Fruit fly (Drosophila melanogaster): ENCODE data around the gene Pitslre.

Gene Pitslre

dm6 chr3L:20778224-20779063, 7.1 kb downstream of the Pitslre start, which contains the start of the genes Pex16 and Pex14 (continued):
- TF ChIP-seq gce (GFP tag; IDR thresholded peaks at IDR 0.05) = peak; percentile 65; the same call in 2 of the 3 replicates
- TF ChIP-seq CG15073 (GFP tag; optimal IDR thresholded peaks at IDR 0.05) = no peak
- peak; percentile 54 for TF ChIP-seq CG12744 (GFP tag; optimal IDR thresholded peaks at IDR 0.05)
- peak; percentile 88 for TF ChIP-seq slbo (GFP tag; IDR thresholded peaks at IDR 0.05)
- TF ChIP-seq D19B (GFP tag; optimal IDR thresholded peaks at IDR 0.05) = peak; percentile 53
- TF ChIP-seq CG4360 (GFP tag; IDR thresholded peaks at IDR 0.05) = no peak
- no peak for TF ChIP-seq tio (GFP tag; optimal IDR thresholded peaks at IDR 0.05)
- peak; percentile 70 for TF ChIP-seq HLH3B (GFP tag; IDR thresholded peaks at IDR 0.05)
- TF ChIP-seq CG16813 (GFP tag; IDR thresholded peaks at IDR 0.05; ENCODE audit: partially characterized antibody) = no peak
- TF ChIP-seq gem (tag; optimal IDR thresholded peaks at IDR 0.05) = peak; percentile 77
- TF ChIP-seq ind (GFP tag; optimal IDR thresholded peaks at IDR 0.05) = peak; percentile 81
- peak; percentile 42 for TF ChIP-seq CG3995 (GFP tag; optimal IDR thresholded peaks at IDR 0.05)
- no peak for TF ChIP-seq amos (GFP tag; IDR thresholded peaks at IDR 0.05; ENCODE audit: partially characterized antibody)
- peak; percentile 2 for TF ChIP-seq CG31365 (tag; optimal IDR thresholded peaks at IDR 0.05)
- TF ChIP-seq HmgD (GFP tag; optimal IDR thresholded peaks at IDR 0.05) = peak; percentile 75
- no peak for TF ChIP-seq Asciz (GFP tag; optimal IDR thresholded peaks at IDR 0.05)
- TF ChIP-seq CG9797 (GFP tag; optimal IDR thresholded peaks at IDR 0.05) = peak; percentile 47
- TF ChIP-seq Ptx1 (GFP tag; IDR thresholded peaks at IDR 0.05) = peak; percentile 78
- TF ChIP-seq ham (GFP tag; IDR thresholded peaks at IDR 0.05) = no peak
- TF ChIP-seq CG11085 (GFP tag; IDR thresholded peaks at IDR 0.05) = peak; percentile 71
- TF ChIP-seq D (optimal IDR thresholded peaks at IDR 0.05) = no peak
- peak; percentile 31 for TF ChIP-seq D (GFP tag; optimal IDR thresholded peaks at IDR 0.05)
- peak; percentile 82 for TF ChIP-seq Chrac-16 (GFP tag; optimal IDR thresholded peaks at IDR 0.05)
- TF ChIP-seq CG9817 (tag; optimal IDR thresholded peaks at IDR 0.05) = peak; percentile 76
- no peak for TF ChIP-seq CG15479 (GFP tag; optimal IDR thresholded peaks at IDR 0.05)
- TF ChIP-seq CG10565 (GFP tag; optimal IDR thresholded peaks at IDR 0.05) = no peak
- peak; percentile 77 for TF ChIP-seq CG1602 (GFP tag; optimal IDR thresholded peaks at IDR 0.05)
- peak; percentile 32 for TF ChIP-seq nerfin-1 (tag; optimal IDR thresholded peaks at IDR 0.05)
- no peak for TF ChIP-seq dmrt99B (tag; optimal IDR thresholded peaks at IDR 0.05)
- peak; percentile 41; the same call in 1 of the 2 replicates for TF ChIP-seq Rx (GFP tag; IDR thresholded peaks at IDR 0.05)
- TF ChIP-seq HLH4C (GFP tag; IDR thresholded peaks at IDR 0.05; ENCODE audit: partially characterized antibody) = no peak
- TF ChIP-seq Dp (GFP tag; optimal IDR thresholded peaks at IDR 0.05) = peak; percentile 30
- TF ChIP-seq Kr (GFP tag; optimal IDR thresholded peaks at IDR 0.05) = no peak
- peak; percentile 26 for TF ChIP-seq CG3838 (GFP tag; optimal IDR thresholded peaks at IDR 0.05)
- peak; percentile 74 for TF ChIP-seq Meics (GFP tag; optimal IDR thresholded peaks at IDR 0.05)
- no peak for TF ChIP-seq CG17568 (GFP tag; optimal IDR thresholded peaks at IDR 0.05)
- no peak for TF ChIP-seq Hr39 (optimal IDR thresholded peaks at IDR 0.05)
- TF ChIP-seq chm (GFP tag; IDR thresholded peaks at IDR 0.05) = peak; percentile 62
- peak; percentile 52 for TF ChIP-seq Oaz (GFP tag; IDR thresholded peaks at IDR 0.05)
- TF ChIP-seq disco-r (GFP tag; optimal IDR thresholded peaks at IDR 0.05) = peak; percentile 48
- TF ChIP-seq caup (GFP tag; optimal IDR thresholded peaks at IDR 0.05; ENCODE audit: severe bottlenecking) = peak; percentile 27
- no peak for TF ChIP-seq HLHmδ (GFP tag; optimal IDR thresholded peaks at IDR 0.05)
- TF ChIP-seq ab (GFP tag; optimal IDR thresholded peaks at IDR 0.05) = peak; percentile 56
- 0 out of 2 replicates have a peak, but pooled peaks have one; percentile 44 for TF ChIP-seq CG32767 (GFP tag; IDR thresholded peaks at IDR 0.05)
- no peak for TF ChIP-seq crol (GFP tag; IDR thresholded peaks at IDR 0.05)
- peak; percentile 84 for TF ChIP-seq CG8944 (GFP tag; optimal IDR thresholded peaks at IDR 0.05)
- TF ChIP-seq CG15514 (GFP tag; optimal IDR thresholded peaks at IDR 0.05) = peak; percentile 49
- TF ChIP-seq Aef1 (GFP tag; IDR thresholded peaks at IDR 0.05) = peak; percentile 67
- TF ChIP-seq TFAM (GFP tag; optimal IDR thresholded peaks at IDR 0.05) = no peak
- peak; percentile 63 for TF ChIP-seq grau (tag; optimal IDR thresholded peaks at IDR 0.05)

Measured in whole organism, embryonic.